Fruit fly (Drosophila melanogaster) whole organism, embryonic: ENCODE results near the gene CG33124.

Experiments
- ATbp ChIP-seq: fragments of 200-800 bp; sonication (Bioruptor generic); optimal IDR thresholded peaks from 2 replicates; lab custom pipeline; 2017; ENCODE audit warnings: missing biosample characterization, mild to moderate bottlenecking, missing genetic modification characterization, missing genetic modification reagents
- CG10321 ChIP-seq: fragments of 200-800 bp; sonication (Bioruptor generic); IDR thresholded peaks from 2 replicates; pipeline ENCODE4 v1.3.6; 2022; ENCODE audit warnings: missing biosample characterization, missing genetic modification characterization
- CG10959 ChIP-seq: fragments of 200-800 bp; sonication (Bioruptor generic); IDR thresholded peaks from 2 replicates; pipeline ENCODE4 v1.3.6; 2022; ENCODE audit warnings: missing biosample characterization, missing genetic modification characterization
- CG14441 ChIP-seq: fragments of 200-800 bp; sonication (Bioruptor generic); IDR thresholded peaks from 2 replicates; pipeline ENCODE4 v1.3.6; 2022; ENCODE audit warnings: missing biosample characterization, missing genetic modification characterization
- CG16815 ChIP-seq: fragments of 200-800 bp; sonication (Bioruptor generic); optimal IDR thresholded peaks from 3 replicates; lab custom pipeline; 2017; ENCODE audit warnings: missing biosample characterization, mild to moderate bottlenecking, missing genetic modification characterization
- CG2129 ChIP-seq: fragments of 200-800 bp; sonication (Bioruptor generic); IDR thresholded peaks from 2 replicates; pipeline ENCODE4 v1.3.6; 2022; ENCODE audit warnings: missing biosample characterization, missing genetic modification characterization; ENCODE audit not compliant: partially characterized antibody
- CG3163 ChIP-seq: fragments of 200-800 bp; sonication (Bioruptor generic); optimal IDR thresholded peaks from 3 replicates; lab custom pipeline; 2016; ENCODE audit warnings: missing biosample characterization, missing genetic modification characterization
- CG34224 ChIP-seq: fragments of 200-800 bp; sonication (Bioruptor generic); IDR thresholded peaks from 3 replicates; pipeline ENCODE4 v1.3.6; 2022; ENCODE audit warnings: missing biosample characterization, missing genetic modification characterization; ENCODE audit not compliant: partially characterized antibody
- CG34376 ChIP-seq: fragments of 200-800 bp; sonication (Bioruptor generic); optimal IDR thresholded peaks from 2 replicates; lab custom pipeline; 2018; ENCODE audit warnings: missing biosample characterization, mild to moderate bottlenecking, missing genetic modification characterization
- CG6765 ChIP-seq: fragments of 200-800 bp; sonication (Bioruptor generic); optimal IDR thresholded peaks from 3 replicates; lab custom pipeline; 2017; ENCODE audit warnings: missing biosample characterization, mild to moderate bottlenecking, missing genetic modification characterization
- CG7928 ChIP-seq: fragments of 200-800 bp; sonication (Bioruptor generic); optimal IDR thresholded peaks from 2 replicates; lab custom pipeline; 2017; ENCODE audit warnings: missing biosample characterization, mild to moderate bottlenecking, missing genetic modification characterization
- CG9817 ChIP-seq: fragments of 200-800 bp; sonication (Bioruptor generic); optimal IDR thresholded peaks from 2 replicates; lab custom pipeline; 2018; ENCODE audit warnings: missing biosample characterization, mild to moderate bottlenecking, missing genetic modification characterization, moderate library complexity
- CG9876 ChIP-seq: fragments of 200-800 bp; sonication (Bioruptor generic); optimal IDR thresholded peaks from 2 replicates; lab custom pipeline; 2016; ENCODE audit warnings: missing biosample characterization, missing genetic modification characterization
- D ChIP-seq, 2 experiments: fragments of 200-800 bp in 1 of 2; fragments of >200 bp in 1 of 2; sonication (Bioruptor generic) in 1 of 2; optimal IDR thresholded peaks; 2 replicates in 1 of 2; 3 replicates in 1 of 2; lab custom pipeline; 2017; ENCODE audit warnings: mild to moderate bottlenecking in 1 of 2, missing biosample characterization in 1 of 2, missing genetic modification characterization in 1 of 2, missing genetic modification reagents in 1 of 2
- Dip3 ChIP-seq: fragments of 200-800 bp; sonication (Bioruptor generic); optimal IDR thresholded peaks from 3 replicates; lab custom pipeline; 2016; ENCODE audit warnings: missing biosample characterization, missing genetic modification characterization
- Dref ChIP-seq: fragments of 200-800 bp; sonication (Bioruptor generic); IDR thresholded peaks from 2 replicates; pipeline ENCODE4 v1.3.6; 2022; ENCODE audit warnings: missing biosample characterization, missing genetic modification characterization
- E2f1 ChIP-seq: fragments of 200-800 bp; sonication (Bioruptor generic); IDR thresholded peaks from 2 replicates; pipeline ENCODE4 v1.3.6; 2022; ENCODE audit warnings: missing biosample characterization, missing genetic modification characterization
- ERR ChIP-seq: fragments of 200-800 bp; sonication (Bioruptor generic); optimal IDR thresholded peaks from 2 replicates; lab custom pipeline; 2016; ENCODE audit warnings: missing biosample characterization, missing genetic modification characterization
- Elba2 ChIP-seq: fragments of 200-800 bp; sonication (Bioruptor generic); optimal IDR thresholded peaks from 3 replicates; lab custom pipeline; 2016; ENCODE audit warnings: missing biosample characterization, missing genetic modification characterization
- Hsf ChIP-seq: fragments of 200-800 bp; sonication (Bioruptor generic); optimal IDR thresholded peaks from 3 replicates; lab custom pipeline; 2016; ENCODE audit warnings: missing biosample characterization, missing genetic modification characterization
- Jarid2 ChIP-seq: fragments of 200-800 bp; sonication (Bioruptor generic); optimal IDR thresholded peaks from 3 replicates; lab custom pipeline; 2017; ENCODE audit warnings: mild to moderate bottlenecking, missing biosample characterization, missing genetic modification reagents, missing genetic modification characterization
- Meics ChIP-seq: fragments of 200-800 bp; sonication (Bioruptor generic); optimal IDR thresholded peaks from 2 replicates; lab custom pipeline; 2017; ENCODE audit warnings: missing biosample characterization, mild to moderate bottlenecking, missing genetic modification characterization
- NC2β ChIP-seq: fragments of 200-800 bp; sonication (Bioruptor generic); optimal IDR thresholded peaks from 2 replicates; lab custom pipeline; 2016; ENCODE audit warnings: missing biosample characterization, missing genetic modification characterization
- Oaz ChIP-seq: fragments of 200-800 bp; sonication (Bioruptor generic); IDR thresholded peaks from 2 replicates; pipeline ENCODE4 v1.3.6; 2022; ENCODE audit warnings: missing biosample characterization, missing genetic modification characterization
- Oli ChIP-seq: fragments of 200-800 bp; sonication (Bioruptor generic); optimal IDR thresholded peaks from 2 replicates; lab custom pipeline; 2018; ENCODE audit warnings: missing biosample characterization, mild to moderate bottlenecking, missing genetic modification characterization, moderate library complexity
- Pdp1 ChIP-seq, 2 experiments: fragments of 200-800 bp; sonication (Bioruptor generic); optimal IDR thresholded peaks; 3 replicates each; lab custom pipeline; 2016; ENCODE audit warnings: missing biosample characterization in 2 of 2, missing genetic modification characterization in 2 of 2, mild to moderate bottlenecking in 1 of 2, moderate library complexity in 1 of 2
- Ravus ChIP-seq: fragments of 200-800 bp; sonication (Bioruptor generic); IDR thresholded peaks from 2 replicates; pipeline ENCODE4 v1.3.6; 2022; ENCODE audit warnings: missing biosample characterization, missing genetic modification characterization
- Ssrp ChIP-seq: fragments of 200-800 bp; sonication (Bioruptor generic); optimal IDR thresholded peaks from 2 replicates; lab custom pipeline; 2018; ENCODE audit warnings: missing biosample characterization, mild to moderate bottlenecking, missing genetic modification characterization, moderate library complexity
- Tbp ChIP-seq: fragments of >200 bp; optimal IDR thresholded peaks from 2 replicates; lab custom pipeline; 2018; ENCODE audit warnings: missing biosample characterization, missing genetic modification characterization
- Trl ChIP-seq, 3 experiments: fragments of >200 bp in 2 of 3; fragments of 200-800 bp in 1 of 3; sonication (Bioruptor generic) in 1 of 3; optimal IDR thresholded peaks; 2 replicates in 1 of 3; 3 replicates in 2 of 3; lab custom pipeline; 2016 to 2017; ENCODE audit warnings: missing biosample characterization in 1 of 3, missing genetic modification characterization in 1 of 3
- Xrp1 ChIP-seq: fragments of 200-800 bp; sonication (Bioruptor generic); IDR thresholded peaks from 2 replicates; pipeline ENCODE4 v1.3.6; 2022; ENCODE audit warnings: missing biosample characterization, missing genetic modification characterization
- caup ChIP-seq: fragments of 200-800 bp; sonication (Bioruptor generic); optimal IDR thresholded peaks from 3 replicates; lab custom pipeline; 2017; ENCODE audit warnings: missing biosample characterization, mild to moderate bottlenecking, missing genetic modification characterization, moderate library complexity; ENCODE audit not compliant: severe bottlenecking
- chn ChIP-seq: fragments of 200-800 bp; sonication (Bioruptor generic); optimal IDR thresholded peaks from 2 replicates; lab custom pipeline; 2016; ENCODE audit warnings: missing biosample characterization, missing genetic modification characterization
- dm ChIP-seq: fragments of 200-800 bp; sonication (Bioruptor generic); optimal IDR thresholded peaks from 3 replicates; lab custom pipeline; 2016; ENCODE audit warnings: missing biosample characterization, missing genetic modification characterization
- gcm2 ChIP-seq: fragments of 200-800 bp; sonication (Bioruptor generic); optimal IDR thresholded peaks from 2 replicates; lab custom pipeline; 2016; ENCODE audit warnings: missing biosample characterization, missing genetic modification characterization
- grn ChIP-seq: fragments of 200-800 bp; sonication (Bioruptor generic); optimal IDR thresholded peaks from 3 replicates; lab custom pipeline; 2017; ENCODE audit warnings: missing biosample characterization, missing genetic modification characterization
- gro ChIP-seq: fragments of 200-800 bp; sonication (Bioruptor generic); optimal IDR thresholded peaks from 2 replicates; lab custom pipeline; 2016; ENCODE audit warnings: missing biosample characterization, missing genetic modification characterization
- hkb ChIP-seq, 2 experiments: fragments of 200-800 bp in 1 of 2; fragments of >200 bp in 1 of 2; sonication (Bioruptor generic) in 1 of 2; IDR thresholded peaks in 1 of 2; optimal IDR thresholded peaks in 1 of 2; 2 replicates each; pipeline versions ENCODE4 v1.3.6 to Lab custom; 2017 to 2022; ENCODE audit warnings: missing biosample characterization in 1 of 2, missing genetic modification characterization in 1 of 2
- ind ChIP-seq: fragments of 200-800 bp; sonication (Bioruptor generic); optimal IDR thresholded peaks from 3 replicates; lab custom pipeline; 2016; ENCODE audit warnings: missing biosample characterization, missing genetic modification characterization
- kay ChIP-seq: fragments of 200-800 bp; sonication (Bioruptor generic); optimal IDR thresholded peaks from 2 replicates; lab custom pipeline; 2016; ENCODE audit warnings: missing biosample characterization, missing genetic modification characterization
- lbe ChIP-seq: fragments of 200-800 bp; sonication (Bioruptor generic); optimal IDR thresholded peaks from 2 replicates; lab custom pipeline; 2016; ENCODE audit warnings: missing biosample characterization, mild to moderate bottlenecking, missing genetic modification characterization
- lmd ChIP-seq: fragments of 200-800 bp; sonication (Bioruptor generic); IDR thresholded peaks from 2 replicates; pipeline ENCODE4 v1.3.6; 2022; ENCODE audit warnings: missing biosample characterization, missing genetic modification characterization
- otp ChIP-seq: fragments of 200-800 bp; sonication (Bioruptor generic); IDR thresholded peaks from 3 replicates; pipeline ENCODE4, ENCODE4 v1.3.6; 2022; ENCODE audit warnings: missing biosample characterization, missing genetic modification characterization
- pb ChIP-seq: fragments of 200-800 bp; sonication (Bioruptor generic); optimal IDR thresholded peaks from 3 replicates; lab custom pipeline; 2016; ENCODE audit warnings: missing biosample characterization, missing genetic modification characterization
- repo ChIP-seq: fragments of 200-800 bp; sonication (Bioruptor generic); optimal IDR thresholded peaks from 2 replicates; lab custom pipeline; 2016; ENCODE audit warnings: missing biosample characterization, missing genetic modification characterization
- sna ChIP-seq: fragments of 200-800 bp; sonication (Bioruptor generic); IDR thresholded peaks from 2 replicates; pipeline ENCODE4 v1.3.6; 2022; ENCODE audit warnings: missing biosample characterization, missing genetic modification characterization; ENCODE audit not compliant: partially characterized antibody
- zen2 ChIP-seq: fragments of 200-800 bp; sonication (Bioruptor generic); IDR thresholded peaks from 3 replicates; pipeline ENCODE4 v1.3.6; 2022; ENCODE audit warnings: missing biosample characterization, missing genetic modification characterization; ENCODE audit not compliant: partially characterized antibody

CG33124 gene

dm6 chr2L:2242139-2242538 lies 33.2 kb upstream of the CG33124 start, which contains the start of gene CG4267 (continued):
- no peak for TF ChIP-seq CG2129 (GFP tag; lab: Robert Waterston, UW)
- TF ChIP-seq dm (GFP tag; lab: Kevin White, UChicago), result no peak
- TF ChIP-seq Trl (optimal IDR thresholded peaks at IDR 0.05; lab: Kevin White, UChicago), result peak; percentile 90 to 93
- TF ChIP-seq Trl (GFP tag; optimal IDR thresholded peaks at IDR 0.05; lab: Kevin White, UChicago), result no peak
- peak; percentile 68 for TF ChIP-seq CG34224
- no peak for TF ChIP-seq CG16815 (GFP tag; lab: Kevin White, UChicago)
- TF ChIP-seq CG6765 (GFP tag; lab: Kevin White, UChicago), result no peak
- TF ChIP-seq lmd (GFP tag; lab: Robert Waterston, UW), result 0 out of 2 replicates have a peak, but pooled peaks have one; percentile 10
- no peak for TF ChIP-seq Hsf
- no peak for TF ChIP-seq CG10959 (GFP tag; lab: Robert Waterston, UW)
- TF ChIP-seq Ravus (GFP tag; lab: Robert Waterston, UW), result no peak
- TF ChIP-seq kay (GFP tag; lab: Kevin White, UChicago), result no peak
- TF ChIP-seq gcm2 (GFP tag; lab: Kevin White, UChicago), result no peak
- TF ChIP-seq E2f1, result no peak
- no peak for TF ChIP-seq Oli (tag; lab: Kevin White, UChicago)
- no peak for TF ChIP-seq CG7928
- no peak for TF ChIP-seq caup (GFP tag; lab: Kevin White, UChicago)
- TF ChIP-seq NC2β (GFP tag; lab: Kevin White, UChicago), result no peak
- no peak for TF ChIP-seq otp (GFP tag; lab: Robert Waterston, UW)
- TF ChIP-seq Dip3, result no peak
- TF ChIP-seq Xrp1 (GFP tag; lab: Robert Waterston, UW), result no peak
- TF ChIP-seq gro (GFP tag; lab: Kevin White, UChicago), result peak; percentile 40
- no peak for TF ChIP-seq chn (GFP tag; lab: Kevin White, UChicago)
- TF ChIP-seq zen2 (GFP tag; lab: Robert Waterston, UW), result peak; percentile 67; the same call in 2 of the 3 replicates
- TF ChIP-seq CG9876 (GFP tag; lab: Kevin White, UChicago), result no peak
- no peak for TF ChIP-seq CG9817 (tag; lab: Kevin White, UChicago)
- TF ChIP-seq Dref, result no peak
- no peak for TF ChIP-seq hkb (optimal IDR thresholded peaks at IDR 0.05; lab: Kevin White, UChicago)
- TF ChIP-seq hkb (GFP tag; IDR thresholded peaks at IDR 0.05; lab: Robert Waterston, UW), result 0 out of 2 replicates have a peak, but pooled peaks have one; percentile 31
- TF ChIP-seq CG14441, result no peak
- no peak for TF ChIP-seq Ssrp (tag; lab: Kevin White, UChicago)
- TF ChIP-seq CG34376 (GFP tag; lab: Kevin White, UChicago), result no peak

dm6 chr2L:2240493-2240892 lies 31.6 kb upstream of the CG33124 start, which contains the start of gene Tengl1:
Tengl1 (minus strand) TSS chr2L:2240593.
- TF ChIP-seq pb (GFP tag; lab: Kevin White, UChicago), result no peak

dm6 chr2L:2239284-2239683 lies 30.4 kb upstream of the CG33124 start, which contains the start of gene Tengl2:
Tengl2 (minus strand) TSS chr2L:2239384.
- no peak for TF ChIP-seq Pdp1 (GFP tag; optimal IDR thresholded peaks at IDR 0.05; lab: Kevin White, UChicago)
- no peak for TF ChIP-seq CG10321 (GFP tag; lab: Robert Waterston, UW)
- TF ChIP-seq D (optimal IDR thresholded peaks at IDR 0.05; lab: Kevin White, UChicago), result no peak
- no peak for TF ChIP-seq D (GFP tag; optimal IDR thresholded peaks at IDR 0.05; lab: Kevin White, UChicago)

dm6 chr2L:2238151-2238550 lies 29.2 kb upstream of the CG33124 start, which contains the start of gene Tengl3:
Tengl3 (minus strand) TSS chr2L:2238251.
- TF ChIP-seq Elba2 (GFP tag; lab: Kevin White, UChicago), result no peak
- no peak for TF ChIP-seq Tbp (GFP tag; lab: Kevin White, UChicago)
- TF ChIP-seq grn (GFP tag; lab: Kevin White, UChicago), result no peak
- TF ChIP-seq sna (GFP tag; lab: Robert Waterston, UW), result no peak
- TF ChIP-seq ATbp (GFP tag; lab: Kevin White, UChicago), result no peak
- no peak for TF ChIP-seq ind
- no peak for TF ChIP-seq Meics (GFP tag; lab: Kevin White, UChicago)
- no peak for TF ChIP-seq Oaz
- no peak for TF ChIP-seq ERR (GFP tag; lab: Kevin White, UChicago)
- no peak for TF ChIP-seq Jarid2 (GFP tag; lab: Kevin White, UChicago)
- TF ChIP-seq CG3163 (GFP tag; lab: Kevin White, UChicago), result no peak
- TF ChIP-seq lbe (GFP tag; lab: Kevin White, UChicago), result no peak
- TF ChIP-seq repo, result no peak
